Worm (Caenorhabditis elegans): ENCODE results near the gene C35B1.2.

- TF ChIP-seq lsy-2 (tag; optimal IDR thresholded peaks at IDR 0.05) (no peak), lin-13 (tag; optimal IDR thresholded peaks at IDR 0.05) (no peak), blmp-1 (tag; optimal IDR thresholded peaks at IDR 0.05) (no peak), unc-39 (tag; optimal IDR thresholded peaks at IDR 0.05) (no peak), snpc-4 (tag; optimal IDR thresholded peaks at IDR 0.05) (no peak), cnd-1 (tag; optimal IDR thresholded peaks at IDR 0.05) (no peak)
Observed at ce11 chrIV:4070810-4071209, 15.2 kb upstream of the C35B1.2 start.
